Worm (Caenorhabditis elegans) whole organism, young adult: ENCODE measurements around the gene C49F8.3.
A peak's percentile ranks its signal among the peaks of the same experiment; 100 is the strongest.

Experiments
- B0035.1 ChIP-seq: sonication (generic microtip); optimal IDR thresholded peaks from 2 replicates; lab custom pipeline; 2016; ENCODE audit warnings: missing genetic modification characterization, mild to moderate bottlenecking, missing compliant biosample characterization, missing genotype, missing genetic modification reagents
- B0261.1 ChIP-seq: sonication (generic microtip); optimal IDR thresholded peaks from 2 replicates; lab custom pipeline; 2016; ENCODE audit warnings: mild to moderate bottlenecking, missing genetic modification characterization, moderate library complexity, missing compliant biosample characterization
- F33H1.4 ChIP-seq: fragments of 200-800 bp; sonication (Bioruptor generic); IDR thresholded peaks from 2 replicates; pipeline ENCODE4 v1.3.6; 2022; ENCODE audit warnings: missing genetic modification reagents, missing genetic modification characterization, missing compliant biosample characterization
- F39B2.1 ChIP-seq: fragments of 200-800 bp; sonication (Bioruptor generic); IDR thresholded peaks from 2 replicates; pipeline ENCODE4 v1.3.6; 2022; ENCODE audit warnings: missing genetic modification reagents, missing genetic modification characterization, missing compliant biosample characterization
- F57C9.4 ChIP-seq: sonication (generic microtip); optimal IDR thresholded peaks from 2 replicates; lab custom pipeline; 2017; ENCODE audit warnings: mild to moderate bottlenecking, missing genetic modification characterization, missing compliant biosample characterization
- K11D2.4 ChIP-seq: fragments of 200-800 bp; sonication (Bioruptor generic); IDR thresholded peaks from 2 replicates; pipeline ENCODE4 v1.3.6; 2022; ENCODE audit warnings: missing genetic modification reagents, missing genetic modification characterization, missing compliant biosample characterization
- Y53F4B.3 ChIP-seq: fragments of 200-800 bp; sonication (Bioruptor generic); IDR thresholded peaks from 2 replicates; pipeline ENCODE4 v1.3.6; 2022; ENCODE audit warnings: missing genetic modification reagents, missing genetic modification characterization, missing compliant biosample characterization
- Y53G8AR.9 ChIP-seq: fragments of 200-800 bp; sonication (Bioruptor generic); conservative IDR thresholded peaks from 2 replicates; pipeline ENCODE4 v1.3.6; 2022; ENCODE audit warnings: missing genetic modification reagents, missing genetic modification characterization, missing compliant biosample characterization
- ama-1 ChIP-seq, 3 experiments: fragments of 150-350 bp in 1 of 3; sonication (generic microtip) in 2 of 3; optimal IDR thresholded peaks; 2 replicates each; lab custom pipeline; 2014 to 2018; ENCODE audit warnings: missing biosample characterization in 2 of 3, missing genetic modification characterization in 2 of 3, missing genetic modification reagents in 2 of 3
- atf-7 ChIP-seq: sonication (generic microtip); optimal IDR thresholded peaks from 2 replicates; lab custom pipeline; 2017; ENCODE audit warnings: mild to moderate bottlenecking, missing genetic modification characterization, missing compliant biosample characterization
- attf-3 ChIP-seq: fragments of 200-800 bp; sonication (Bioruptor generic); conservative IDR thresholded peaks from 2 replicates; pipeline ENCODE4 v1.3.6; 2022; ENCODE audit warnings: missing genetic modification reagents, missing genetic modification characterization, missing compliant biosample characterization
- cebp-1 ChIP-seq, 2 experiments: fragments of 200-800 bp in 1 of 2; sonication (Bioruptor generic) in 1 of 2; sonication (generic microtip) in 1 of 2; IDR thresholded peaks in 1 of 2; optimal IDR thresholded peaks in 1 of 2; 2 replicates each; pipeline versions ENCODE4 v1.3.6 to Lab custom; 2017 to 2022; ENCODE audit warnings: missing compliant biosample characterization in 2 of 2, missing genetic modification characterization in 2 of 2, mild to moderate bottlenecking in 1 of 2, missing genetic modification reagents in 1 of 2, moderate library complexity in 1 of 2
- ceh-27 ChIP-seq: fragments of 200-800 bp; sonication (Bioruptor generic); optimal IDR thresholded peaks from 2 replicates; lab custom pipeline; 2018; ENCODE audit warnings: mild to moderate bottlenecking, missing genetic modification characterization, moderate library complexity, missing compliant biosample characterization
- ceh-40 ChIP-seq: fragments of 200-800 bp; sonication (Bioruptor generic); IDR thresholded peaks from 2 replicates; pipeline ENCODE4 v1.3.6; 2022; ENCODE audit warnings: missing genetic modification characterization, missing compliant biosample characterization
- ceh-58 ChIP-seq: fragments of 200-800 bp; sonication (Bioruptor generic); IDR thresholded peaks from 2 replicates; pipeline ENCODE4 v1.3.6; 2022; ENCODE audit warnings: missing genetic modification characterization, missing compliant biosample characterization
- ceh-79 ChIP-seq: sonication (generic microtip); optimal IDR thresholded peaks from 2 replicates; lab custom pipeline; 2017; ENCODE audit warnings: mild to moderate bottlenecking, missing genetic modification characterization, missing compliant biosample characterization
- ceh-91 ChIP-seq: fragments of 200-800 bp; sonication (Bioruptor generic); IDR thresholded peaks from 2 replicates; pipeline ENCODE4 v1.3.6; 2022; ENCODE audit warnings: missing genetic modification reagents, missing genetic modification characterization, missing compliant biosample characterization
- chd-7 ChIP-seq: sonication (generic microtip); optimal IDR thresholded peaks from 2 replicates; lab custom pipeline; 2016; ENCODE audit warnings: mild to moderate bottlenecking, missing genetic modification characterization, moderate library complexity, missing compliant biosample characterization
- dpff-1 ChIP-seq: sonication (generic microtip); optimal IDR thresholded peaks from 2 replicates; lab custom pipeline; 2017; ENCODE audit warnings: mild to moderate bottlenecking, missing genetic modification characterization, missing compliant biosample characterization
- ekl-4 ChIP-seq: fragments of 200-800 bp; sonication (Bioruptor generic); IDR thresholded peaks from 2 replicates; pipeline ENCODE4 v1.3.6; 2022; ENCODE audit warnings: missing genetic modification reagents, missing genetic modification characterization, missing compliant biosample characterization
- gei-17 ChIP-seq: fragments of 200-800 bp; sonication (Bioruptor generic); optimal IDR thresholded peaks from 2 replicates; lab custom pipeline; 2018; ENCODE audit warnings: mild to moderate bottlenecking, missing genetic modification characterization, missing compliant biosample characterization
- hlh-12 ChIP-seq: sonication (generic microtip); optimal IDR thresholded peaks from 2 replicates; lab custom pipeline; 2016; ENCODE audit warnings: missing genetic modification characterization, missing compliant biosample characterization
- hmg-20 ChIP-seq: fragments of 200-800 bp; sonication (Bioruptor generic); IDR thresholded peaks from 2 replicates; pipeline ENCODE4 v1.3.6; 2022; ENCODE audit warnings: missing genetic modification reagents, missing genetic modification characterization, missing compliant biosample characterization
- hsf-1 ChIP-seq: fragments of 200-800 bp; sonication (Bioruptor generic); IDR thresholded peaks from 2 replicates; pipeline ENCODE4 v1.3.6; 2022; ENCODE audit warnings: missing genetic modification reagents, missing genetic modification characterization, missing compliant biosample characterization
- let-607 ChIP-seq, 2 experiments: fragments of 200-800 bp in 1 of 2; sonication (Bioruptor generic) in 1 of 2; sonication (generic microtip) in 1 of 2; optimal IDR thresholded peaks; 2 replicates each; lab custom pipeline; 2016 to 2018; ENCODE audit warnings: mild to moderate bottlenecking in 2 of 2, missing compliant biosample characterization in 2 of 2, missing genetic modification characterization in 2 of 2, moderate library complexity in 2 of 2, missing genotype in 1 of 2
- lin-26 ChIP-seq: fragments of 200-800 bp; sonication (Bioruptor generic); IDR thresholded peaks from 2 replicates; pipeline ENCODE4 v1.3.6; 2022; ENCODE audit warnings: missing genetic modification reagents, missing genetic modification characterization, missing compliant biosample characterization
- mel-28 ChIP-seq: sonication (generic microtip); optimal IDR thresholded peaks from 2 replicates; lab custom pipeline; 2016; ENCODE audit warnings: borderline replicate concordance, mild to moderate bottlenecking, missing genetic modification characterization, missing compliant biosample characterization
- nfya-1 ChIP-seq: sonication (generic microtip); optimal IDR thresholded peaks from 2 replicates; lab custom pipeline; 2017; ENCODE audit warnings: antibody characterized with exemption, missing compliant biosample characterization, missing genetic modification characterization, borderline replicate concordance; ENCODE audit not compliant: insufficient read depth
- nfyb-1 ChIP-seq: fragments of 200-800 bp; sonication (Bioruptor generic); IDR thresholded peaks from 2 replicates; pipeline ENCODE4 v1.3.6; 2022; ENCODE audit warnings: missing genetic modification reagents, missing genetic modification characterization, missing compliant biosample characterization
- nhr-120 ChIP-seq: fragments of 200-800 bp; sonication (Bioruptor generic); IDR thresholded peaks from 2 replicates; pipeline ENCODE4 v1.3.6; 2022; ENCODE audit warnings: missing genetic modification characterization, missing compliant biosample characterization
- nhr-80 ChIP-seq: sonication (generic microtip); optimal IDR thresholded peaks from 2 replicates; lab custom pipeline; 2016; ENCODE audit warnings: missing genetic modification characterization, missing compliant biosample characterization
- snpc-1.3 ChIP-seq: sonication (generic microtip); optimal IDR thresholded peaks from 2 replicates; lab custom pipeline; 2017; ENCODE audit warnings: missing genetic modification characterization, mild to moderate bottlenecking, missing compliant biosample characterization, antibody characterized with exemption, moderate library complexity, missing genotype, missing genetic modification reagents; ENCODE audit not compliant: insufficient read depth
- snpc-4 ChIP-seq, 5 experiments: fragments of 150-350 bp in 1 of 5; sonication (generic microtip) in 4 of 5; optimal IDR thresholded peaks; 2 replicates each; lab custom pipeline; 2014 to 2018; ENCODE audit warnings: missing genetic modification characterization in 5 of 5, missing biosample characterization in 3 of 5, antibody characterized with exemption in 2 of 5, mild to moderate bottlenecking in 2 of 5, missing compliant biosample characterization in 2 of 5, missing genotype in 2 of 5, moderate library complexity in 2 of 5, missing genetic modification reagents in 1 of 5
- sptf-2 ChIP-seq: fragments of 200-800 bp; sonication (Bioruptor generic); optimal IDR thresholded peaks from 2 replicates; lab custom pipeline; 2018; ENCODE audit warnings: mild to moderate bottlenecking, missing genetic modification characterization, missing compliant biosample characterization
- tbp1 ChIP-seq: fragments of 200-800 bp; sonication (Bioruptor generic); optimal IDR thresholded peaks from 2 replicates; lab custom pipeline; 2018; ENCODE audit warnings: mild to moderate bottlenecking, missing genetic modification characterization, missing compliant biosample characterization
- xnd-1 ChIP-seq: sonication (generic microtip); optimal IDR thresholded peaks from 2 replicates; lab custom pipeline; 2016; ENCODE audit warnings: missing genotype, missing genetic modification reagents, missing genetic modification characterization, missing compliant biosample characterization
- zfh-2 ChIP-seq: fragments of 200-800 bp; sonication (Bioruptor generic); conservative IDR thresholded peaks from 2 replicates; pipeline ENCODE4 v1.3.6; 2022; ENCODE audit warnings: missing genetic modification reagents, missing genetic modification characterization, missing compliant biosample characterization
- ztf-25 ChIP-seq: fragments of 200-800 bp; sonication (Bioruptor generic); IDR thresholded peaks from 2 replicates; pipeline ENCODE4 v1.3.6; 2022; ENCODE audit warnings: missing genetic modification reagents, missing genetic modification characterization, missing compliant biosample characterization
- ztf-26 ChIP-seq: sonication (generic microtip); optimal IDR thresholded peaks from 2 replicates; lab custom pipeline; 2017; ENCODE audit warnings: missing genetic modification characterization, missing compliant biosample characterization
- ztf-28 ChIP-seq: fragments of 200-800 bp; sonication (Bioruptor generic); IDR thresholded peaks from 2 replicates; pipeline ENCODE4 v1.3.6; 2022; ENCODE audit warnings: missing genetic modification reagents, missing genetic modification characterization, missing compliant biosample characterization
- ztf-3 ChIP-seq: fragments of 200-800 bp; sonication (Bioruptor generic); optimal IDR thresholded peaks from 2 replicates; lab custom pipeline; 2018; ENCODE audit warnings: mild to moderate bottlenecking, missing genetic modification characterization, missing compliant biosample characterization

Gene C49F8.3

DNA sequence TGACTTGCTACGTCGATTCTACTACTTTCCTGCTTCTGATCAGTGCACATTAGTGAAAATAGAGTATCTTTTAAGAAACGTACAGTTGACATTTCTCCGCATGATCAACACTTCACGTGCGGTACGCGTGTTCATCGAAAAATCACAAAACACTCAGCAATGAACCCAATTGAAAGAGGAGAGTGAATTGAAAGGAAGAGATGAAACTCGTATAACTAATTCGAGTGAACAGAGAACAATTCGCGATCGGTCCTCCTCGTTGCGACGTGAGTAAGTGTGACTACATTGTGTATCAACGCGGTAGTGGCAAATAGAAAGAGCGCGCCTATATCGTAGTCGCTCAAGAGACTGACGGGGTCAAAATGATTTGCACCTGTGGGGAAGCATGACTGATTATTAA, 33.8 kb downstream of the C49F8.3 start (continued):
- TF ChIP-seq dpff-1 (no peak), ceh-27 (GFP tag; lab: Kevin White, UChicago) (peak; percentile 45), gei-17 (GFP tag; lab: Kevin White, UChicago) (peak; percentile 1), ceh-91 (GFP tag; lab: Robert Waterston, UW) (no peak), atf-7 (tag; lab: Kevin White, UChicago) (peak; percentile 66), ztf-3 (GFP tag; lab: Kevin White, UChicago) (no peak), ceh-58 (GFP tag; lab: Robert Waterston, UW) (no peak), attf-3 (no peak), ekl-4 (GFP tag; lab: Robert Waterston, UW) (no peak), ceh-79 (tag; lab: Kevin White, UChicago) (no peak), nfya-1 (tag; lab: Kevin White, UChicago) (no peak), nfyb-1 (GFP tag; lab: Robert Waterston, UW) (0 out of 2 replicates have a peak, but pooled peaks have one; percentile 20), ztf-25 (GFP tag; lab: Robert Waterston, UW) (no peak), hsf-1 (GFP tag; lab: Robert Waterston, UW) (no peak), hlh-12 (tag; lab: Kevin White, UChicago) (no peak), ceh-40 (GFP tag; lab: Robert Waterston, UW) (no peak), K11D2.4 (GFP tag; lab: Robert Waterston, UW) (0 out of 2 replicates have a peak, but pooled peaks have one; percentile 35), snpc-1.3 (tag; lab: Kevin White, UChicago) (no peak), ztf-28 (no peak), B0261.1 (no peak), mel-28 (tag; lab: Kevin White, UChicago) (no peak), zfh-2 (GFP tag; lab: Robert Waterston, UW) (no peak), B0035.1 (tag; lab: Kevin White, UChicago) (no peak), xnd-1 (tag; lab: Kevin White, UChicago) (no peak), cebp-1 (GFP tag; IDR thresholded peaks at IDR 0.05; lab: Robert Waterston, UW) (no peak), cebp-1 (tag; optimal IDR thresholded peaks at IDR 0.05; lab: Kevin White, UChicago) (peak; percentile 53), hmg-20 (no peak), Y53F4B.3 (no peak)

DNA sequence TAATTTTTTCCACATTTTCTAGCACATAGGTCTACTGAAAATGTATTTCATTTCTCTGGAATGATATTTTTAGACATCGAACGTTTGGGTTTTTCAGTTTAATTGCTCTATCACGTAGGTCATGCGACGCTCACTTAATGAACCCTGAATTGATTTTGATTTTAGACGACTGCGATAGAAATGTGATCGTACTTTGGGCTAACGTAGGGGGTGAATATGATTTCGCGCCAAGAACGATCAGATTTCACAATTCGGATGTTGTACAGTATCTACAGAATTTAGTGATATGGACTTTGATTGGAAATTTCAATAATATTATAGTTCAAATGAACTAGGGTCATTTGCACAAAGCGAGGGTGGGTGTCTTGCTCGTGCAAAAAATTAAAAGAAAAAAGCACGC, 35.2 kb downstream of the C49F8.3 start:
- TF ChIP-seq F57C9.4 (no peak), sptf-2 (no peak), ztf-28 (no peak), cebp-1 (GFP tag; IDR thresholded peaks at IDR 0.05; lab: Robert Waterston, UW) (no peak), cebp-1 (tag; optimal IDR thresholded peaks at IDR 0.05; lab: Kevin White, UChicago) (peak; percentile 52)

DNA sequence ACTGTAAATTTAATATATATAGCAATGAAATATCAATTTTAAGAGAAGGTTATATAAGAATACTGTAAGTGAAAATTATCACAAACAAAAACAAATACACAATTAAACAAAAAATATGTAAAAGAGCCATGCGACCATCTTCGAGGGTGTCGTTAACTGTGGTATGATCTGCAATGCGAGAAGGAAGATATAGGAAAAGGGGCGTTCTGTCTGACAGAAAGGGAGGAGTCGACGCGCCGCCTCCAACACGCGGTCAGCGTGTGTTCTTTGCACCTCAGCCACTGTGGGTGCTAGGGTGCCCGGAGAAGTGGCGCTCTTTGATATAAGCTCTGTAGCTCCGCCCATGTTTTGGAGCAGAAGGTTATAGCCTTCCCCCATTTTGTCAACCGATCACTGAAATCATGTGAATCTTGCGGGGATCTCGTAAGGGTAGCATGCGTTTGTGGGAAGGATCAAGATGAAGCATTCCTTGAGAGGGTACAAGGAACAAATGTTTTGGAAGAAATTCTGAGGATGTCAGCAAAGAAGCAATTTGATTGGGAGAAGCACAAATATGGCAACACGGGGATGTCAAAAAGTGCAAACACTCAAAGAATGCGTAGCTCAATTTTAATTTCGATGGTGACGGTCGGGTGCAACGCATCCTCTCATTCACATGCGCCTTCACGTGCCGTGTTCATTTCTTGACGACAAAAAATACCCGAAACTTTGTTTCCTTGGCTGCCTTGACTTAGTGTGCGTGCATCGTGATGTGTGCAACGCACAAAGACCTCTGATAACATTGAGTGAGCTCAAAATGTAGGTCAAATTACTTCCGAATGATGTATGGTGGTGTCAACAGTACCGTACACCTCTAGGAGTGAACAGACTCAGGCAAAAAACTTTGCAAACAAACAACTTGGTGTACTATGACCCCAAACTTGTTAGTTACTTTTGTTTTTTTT, 36.3 kb downstream of the C49F8.3 start, which contains the start of gene mxl-3:
Gene mxl-3 (minus strand): TSS at position 1 of the 944 bp plus-strand sequence.
- TF ChIP-seq chd-7 = peak; percentile 36
- no peak for TF ChIP-seq F33H1.4
- TF ChIP-seq K11D2.4 (GFP tag; lab: Robert Waterston, UW) = peak; percentile 22
- 0 out of 2 replicates have a peak, but pooled peaks have one; percentile 11 for TF ChIP-seq cebp-1 (GFP tag; IDR thresholded peaks at IDR 0.05; lab: Robert Waterston, UW)
- TF ChIP-seq cebp-1 (tag; optimal IDR thresholded peaks at IDR 0.05; lab: Kevin White, UChicago) = peak; percentile 3
- TF ChIP-seq Y53G8AR.9 (GFP tag; lab: Robert Waterston, UW) = 0 out of 2 replicates have a peak, but pooled peaks have one; percentile 29
- TF ChIP-seq zfh-2 (GFP tag; lab: Robert Waterston, UW) = peak; percentile 80
- peak; percentile 19 for TF ChIP-seq atf-7 (tag; lab: Kevin White, UChicago)
- TF ChIP-seq tbp1 (GFP tag; lab: Kevin White, UChicago) = peak; percentile 0
- TF ChIP-seq nfyb-1 (GFP tag; lab: Robert Waterston, UW) = peak; percentile 53
- peak; percentile 49 for TF ChIP-seq ama-1 (optimal IDR thresholded peaks at IDR 0.05; lab: Kevin White, UChicago)
- no peak for TF ChIP-seq ama-1 (GFP tag; optimal IDR thresholded peaks at IDR 0.05; lab: Kevin White, UChicago)
- TF ChIP-seq F39B2.1 = no peak
- no peak for TF ChIP-seq ceh-58 (GFP tag; lab: Robert Waterston, UW)
- peak in 1 of 2 experiments; percentile 21 for TF ChIP-seq let-607 (tag; optimal IDR thresholded peaks at IDR 0.05; lab: Kevin White, UChicago)
- peak; percentile 38 for TF ChIP-seq nhr-80 (tag; lab: Kevin White, UChicago)
- TF ChIP-seq snpc-4 (GFP tag; optimal IDR thresholded peaks at IDR 0.05; lab: Kevin White, UChicago) = no peak
- peak in 1 of 4 experiments; percentile 26 for TF ChIP-seq snpc-4 (tag; optimal IDR thresholded peaks at IDR 0.05; lab: Kevin White, UChicago)
- TF ChIP-seq nhr-120 (GFP tag; lab: Robert Waterston, UW) = no peak
- TF ChIP-seq ztf-26 (tag; lab: Kevin White, UChicago) = peak; percentile 40
- TF ChIP-seq lin-26 (GFP tag; lab: Robert Waterston, UW) = peak; percentile 49; the same call in 1 of the 2 replicates
